Fruit fly (Drosophila melanogaster) whole organism, embryonic: ENCODE measurements around the gene sun.

ENCODE experiments used
- CG1024 ChIP-seq: fragments of 200-800 bp; sonication (Bioruptor generic); IDR thresholded peaks from 2 replicates; pipeline ENCODE4 v1.3.6; 2022; ENCODE audit warnings: missing biosample characterization, missing genetic modification characterization
- CG12071 ChIP-seq: fragments of 200-800 bp; sonication (Bioruptor generic); optimal IDR thresholded peaks from 3 replicates; lab custom pipeline; 2018; ENCODE audit warnings: missing biosample characterization, mild to moderate bottlenecking, missing genetic modification characterization
- CG12942 ChIP-seq: fragments of 200-800 bp; sonication (Bioruptor generic); optimal IDR thresholded peaks from 3 replicates; lab custom pipeline; 2016; ENCODE audit warnings: missing biosample characterization, missing genetic modification characterization
- CG13624 ChIP-seq: fragments of 200-800 bp; sonication (Bioruptor generic); optimal IDR thresholded peaks from 2 replicates; lab custom pipeline; 2016; ENCODE audit warnings: missing biosample characterization, missing genetic modification characterization
- CG15011 ChIP-seq: fragments of 200-800 bp; sonication (Bioruptor generic); optimal IDR thresholded peaks from 3 replicates; lab custom pipeline; 2018; ENCODE audit warnings: missing biosample characterization, mild to moderate bottlenecking, missing genetic modification characterization
- CG15479 ChIP-seq: fragments of 200-800 bp; sonication (Bioruptor generic); optimal IDR thresholded peaks from 3 replicates; lab custom pipeline; 2019; ENCODE audit warnings: missing biosample characterization, mild to moderate bottlenecking, missing genetic modification characterization, moderate library complexity
- CG16813 ChIP-seq: fragments of 200-800 bp; sonication (Bioruptor generic); IDR thresholded peaks from 3 replicates; pipeline ENCODE4 v1.3.6; 2022; ENCODE audit warnings: missing biosample characterization, missing genetic modification characterization; ENCODE audit not compliant: partially characterized antibody
- CG17186 ChIP-seq: fragments of 200-800 bp; sonication (Bioruptor generic); optimal IDR thresholded peaks from 3 replicates; lab custom pipeline; 2017; ENCODE audit warnings: missing biosample characterization, missing genetic modification reagents, missing genetic modification characterization
- CG17802 ChIP-seq: fragments of 200-800 bp; sonication (Bioruptor generic); optimal IDR thresholded peaks from 2 replicates; lab custom pipeline; 2018; ENCODE audit warnings: missing biosample characterization, mild to moderate bottlenecking, missing genetic modification characterization, moderate library complexity
- CG18619 ChIP-seq: fragments of 200-800 bp; sonication (Bioruptor generic); optimal IDR thresholded peaks from 3 replicates; lab custom pipeline; 2017; ENCODE audit warnings: missing biosample characterization, mild to moderate bottlenecking, missing genetic modification characterization
- CG18764 ChIP-seq: fragments of 200-800 bp; sonication (Bioruptor generic); optimal IDR thresholded peaks from 3 replicates; lab custom pipeline; 2016; ENCODE audit warnings: missing biosample characterization, missing genetic modification characterization
- CG2129 ChIP-seq: fragments of 200-800 bp; sonication (Bioruptor generic); IDR thresholded peaks from 2 replicates; pipeline ENCODE4 v1.3.6; 2022; ENCODE audit warnings: missing biosample characterization, missing genetic modification characterization; ENCODE audit not compliant: partially characterized antibody
- CG2875 ChIP-seq: fragments of 200-800 bp; sonication (Bioruptor generic); optimal IDR thresholded peaks from 2 replicates; lab custom pipeline; 2017; ENCODE audit warnings: missing biosample characterization, mild to moderate bottlenecking, missing genetic modification characterization, missing genetic modification reagents
- CG31365 ChIP-seq: fragments of 200-800 bp; sonication (Bioruptor generic); optimal IDR thresholded peaks from 2 replicates; lab custom pipeline; 2018; ENCODE audit warnings: missing biosample characterization, mild to moderate bottlenecking, missing genetic modification characterization
- CG33213 ChIP-seq: fragments of 200-800 bp; sonication (Bioruptor generic); optimal IDR thresholded peaks from 3 replicates; lab custom pipeline; 2016; ENCODE audit warnings: missing biosample characterization, missing genetic modification characterization
- CG34422 ChIP-seq: fragments of 200-800 bp; sonication (Bioruptor generic); IDR thresholded peaks from 3 replicates; pipeline ENCODE4 v1.3.6; 2022; ENCODE audit warnings: missing biosample characterization, missing genetic modification characterization
- CG4617 ChIP-seq: fragments of 200-800 bp; sonication (Bioruptor generic); optimal IDR thresholded peaks from 3 replicates; lab custom pipeline; 2016; ENCODE audit warnings: missing biosample characterization, missing genetic modification characterization, borderline replicate concordance
- CG6175 ChIP-seq: fragments of 200-800 bp; sonication (Bioruptor generic); IDR thresholded peaks from 3 replicates; pipeline ENCODE4 v1.3.6; 2022; ENCODE audit warnings: missing biosample characterization, missing genetic modification characterization
- CG7786 ChIP-seq: fragments of 200-800 bp; sonication (Bioruptor generic); optimal IDR thresholded peaks from 2 replicates; lab custom pipeline; 2016; ENCODE audit warnings: missing biosample characterization, missing genetic modification characterization
- CG8290 ChIP-seq, 3 experiments: fragments of 200-800 bp; sonication (Bioruptor generic); optimal IDR thresholded peaks; 2 replicates each; lab custom pipeline; 2016 to 2019; ENCODE audit warnings: missing biosample characterization in 3 of 3, missing genetic modification characterization in 3 of 3, mild to moderate bottlenecking in 2 of 3, moderate library complexity in 1 of 3
- CG9437 ChIP-seq: fragments of 200-800 bp; sonication (Bioruptor generic); optimal IDR thresholded peaks from 2 replicates; lab custom pipeline; 2018; ENCODE audit warnings: missing biosample characterization, mild to moderate bottlenecking, missing genetic modification characterization
- CG9727 ChIP-seq: fragments of 200-800 bp; sonication (Bioruptor generic); optimal IDR thresholded peaks from 3 replicates; lab custom pipeline; 2017; ENCODE audit warnings: missing biosample characterization, mild to moderate bottlenecking, missing genetic modification characterization
- CG9876 ChIP-seq: fragments of 200-800 bp; sonication (Bioruptor generic); optimal IDR thresholded peaks from 2 replicates; lab custom pipeline; 2016; ENCODE audit warnings: missing biosample characterization, missing genetic modification characterization
- CrebB ChIP-seq: fragments of 200-800 bp; sonication (Bioruptor generic); optimal IDR thresholded peaks from 3 replicates; lab custom pipeline; 2018; ENCODE audit warnings: missing biosample characterization, mild to moderate bottlenecking, missing genetic modification characterization
- Dad ChIP-seq: fragments of 200-800 bp; sonication (Bioruptor generic); optimal IDR thresholded peaks from 3 replicates; lab custom pipeline; 2016; ENCODE audit warnings: missing biosample characterization, missing genetic modification characterization
- Dll ChIP-seq: fragments of 200-800 bp; sonication (Bioruptor generic); IDR thresholded peaks from 4 replicates; pipeline ENCODE4 v1.3.6; 2022; ENCODE audit warnings: missing biosample characterization, missing genetic modification characterization; ENCODE audit not compliant: partially characterized antibody
- Drgx ChIP-seq: fragments of 200-800 bp; sonication (Bioruptor generic); IDR thresholded peaks from 2 replicates; pipeline ENCODE4 v1.3.6; 2022; ENCODE audit warnings: missing biosample characterization, missing genetic modification characterization
- Fer1 ChIP-seq: fragments of 200-800 bp; sonication (Bioruptor generic); optimal IDR thresholded peaks from 2 replicates; lab custom pipeline; 2017; ENCODE audit warnings: missing biosample characterization, mild to moderate bottlenecking, missing genetic modification characterization
- Fer3 ChIP-seq: fragments of 200-800 bp; sonication (Bioruptor generic); optimal IDR thresholded peaks from 2 replicates; lab custom pipeline; 2018; ENCODE audit warnings: missing biosample characterization, mild to moderate bottlenecking, missing genetic modification characterization, moderate library complexity
- Gug ChIP-seq: fragments of 200-800 bp; sonication (Bioruptor generic); IDR thresholded peaks from 4 replicates; pipeline ENCODE4 v1.3.6; 2022; ENCODE audit warnings: missing biosample characterization, missing genetic modification characterization
- HLH4C ChIP-seq: fragments of 200-800 bp; sonication (Bioruptor generic); IDR thresholded peaks from 3 replicates; pipeline ENCODE4 v1.3.6; 2022; ENCODE audit warnings: missing biosample characterization, missing genetic modification characterization; ENCODE audit not compliant: partially characterized antibody
- Med ChIP-seq: fragments of 200-800 bp; sonication (Bioruptor generic); peaks from one replicate; lab custom pipeline; 2016; ENCODE audit warnings: missing biosample characterization, missing genetic modification characterization, mild to moderate bottlenecking, inconsistent platforms, moderate library complexity
- NFAT ChIP-seq: fragments of 200-800 bp; sonication (Bioruptor generic); IDR thresholded peaks from 2 replicates; pipeline ENCODE4 v1.3.6; 2022; ENCODE audit warnings: missing biosample characterization, missing genetic modification characterization
- Pdp1 ChIP-seq, 2 experiments: fragments of 200-800 bp; sonication (Bioruptor generic); optimal IDR thresholded peaks; 3 replicates each; lab custom pipeline; 2016; ENCODE audit warnings: missing biosample characterization in 2 of 2, missing genetic modification characterization in 2 of 2, mild to moderate bottlenecking in 1 of 2, moderate library complexity in 1 of 2
- Sin3A ChIP-seq: fragments of >200 bp; optimal IDR thresholded peaks from 2 replicates; lab custom pipeline; 2018
- TFAM ChIP-seq: fragments of 200-800 bp; sonication (Bioruptor generic); optimal IDR thresholded peaks from 2 replicates; lab custom pipeline; 2017; ENCODE audit warnings: missing biosample characterization, missing genetic modification characterization, inconsistent platforms
- br ChIP-seq: fragments of >200 bp; optimal IDR thresholded peaks from 2 replicates; lab custom pipeline; 2017
- esg ChIP-seq: fragments of 200-800 bp; sonication (Bioruptor generic); conservative IDR thresholded peaks from 2 replicates; pipeline ENCODE4 v1.3.6; 2022; ENCODE audit warnings: missing biosample characterization, missing genetic modification characterization
- gcm2 ChIP-seq: fragments of 200-800 bp; sonication (Bioruptor generic); optimal IDR thresholded peaks from 2 replicates; lab custom pipeline; 2016; ENCODE audit warnings: missing biosample characterization, missing genetic modification characterization
- inv ChIP-seq: fragments of 200-800 bp; sonication (Bioruptor generic); IDR thresholded peaks from 2 replicates; pipeline ENCODE4 v1.3.6; 2022; ENCODE audit warnings: missing biosample characterization, missing genetic modification characterization; ENCODE audit not compliant: partially characterized antibody
- klu ChIP-seq: fragments of 200-800 bp; sonication (Bioruptor generic); IDR thresholded peaks from 2 replicates; pipeline ENCODE4 v1.3.6; 2022; ENCODE audit warnings: missing biosample characterization, missing genetic modification characterization
- mirr ChIP-seq: fragments of 200-800 bp; sonication (Bioruptor generic); optimal IDR thresholded peaks from 3 replicates; lab custom pipeline; 2018; ENCODE audit warnings: missing biosample characterization, mild to moderate bottlenecking, missing genetic modification characterization
- odd ChIP-seq: fragments of 200-800 bp; sonication (Bioruptor generic); optimal IDR thresholded peaks from 2 replicates; lab custom pipeline; 2017; ENCODE audit warnings: missing biosample characterization, mild to moderate bottlenecking, missing genetic modification characterization
- pho ChIP-seq: fragments of 200-800 bp; sonication (Bioruptor generic); optimal IDR thresholded peaks from 2 replicates; lab custom pipeline; 2016; ENCODE audit warnings: missing biosample characterization, missing genetic modification characterization
- stwl ChIP-seq: fragments of 200-800 bp; sonication (Bioruptor generic); optimal IDR thresholded peaks from 3 replicates; lab custom pipeline; 2018; ENCODE audit warnings: missing biosample characterization, mild to moderate bottlenecking, missing genetic modification characterization, moderate library complexity
- wdn ChIP-seq: fragments of 200-800 bp; sonication (Bioruptor generic); IDR thresholded peaks from 2 replicates; pipeline ENCODE4 v1.3.6; 2022; ENCODE audit warnings: missing biosample characterization, missing genetic modification characterization
- zf30C ChIP-seq: fragments of 200-800 bp; sonication (Bioruptor generic); optimal IDR thresholded peaks from 3 replicates; lab custom pipeline; 2018; ENCODE audit warnings: missing biosample characterization, mild to moderate bottlenecking, missing genetic modification characterization

The sun gene

dm6 chrX:15869843-15870242, 20.8 kb upstream of the sun start, which contains the start of gene CG16952 (continued):
- TF ChIP-seq CG33213 (GFP tag; lab: Kevin White, UChicago) = peak; percentile 3
- peak; percentile 89 for TF ChIP-seq inv (GFP tag; lab: Robert Waterston, UW)
- no peak for TF ChIP-seq Gug (GFP tag; lab: Robert Waterston, UW)
- TF ChIP-seq CG18619 = no peak
- TF ChIP-seq CG1024 (GFP tag; lab: Robert Waterston, UW) = no peak
- peak; percentile 12 for TF ChIP-seq CG9727 (GFP tag; lab: Kevin White, UChicago)
- no peak for TF ChIP-seq CG7786 (GFP tag; lab: Kevin White, UChicago)
- peak; percentile 31 for TF ChIP-seq CG17186
- peak; percentile 31 for TF ChIP-seq CG17802 (tag; lab: Kevin White, UChicago)
- no peak for TF ChIP-seq klu (GFP tag; lab: Robert Waterston, UW)
- peak in 1 of 2 experiments; percentile 91 for TF ChIP-seq Pdp1 (GFP tag; optimal IDR thresholded peaks at IDR 0.05; lab: Kevin White, UChicago)
- no peak for TF ChIP-seq zf30C (GFP tag; lab: Kevin White, UChicago)
- no peak for TF ChIP-seq gcm2 (GFP tag; lab: Kevin White, UChicago)
- peak; percentile 94 for TF ChIP-seq Dll
- TF ChIP-seq Med = peak; percentile 66
- no peak for TF ChIP-seq Dad (GFP tag; lab: Kevin White, UChicago)
- TF ChIP-seq CG15011 (GFP tag; lab: Kevin White, UChicago) = no peak
- peak; percentile 80 for TF ChIP-seq CG2129 (GFP tag; lab: Robert Waterston, UW)
- TF ChIP-seq stwl (tag; lab: Kevin White, UChicago) = peak; percentile 76
- peak; percentile 96 for TF ChIP-seq HLH4C (GFP tag; lab: Robert Waterston, UW)
- no peak for TF ChIP-seq wdn (GFP tag; lab: Robert Waterston, UW)
- TF ChIP-seq CG12942 (GFP tag; lab: Kevin White, UChicago) = no peak
- TF ChIP-seq CG16813 (GFP tag; lab: Robert Waterston, UW) = peak; percentile 93
- no peak for TF ChIP-seq CG9437 (GFP tag; lab: Kevin White, UChicago)
- no peak for TF ChIP-seq CG34422 (GFP tag; lab: Robert Waterston, UW)
- peak; percentile 18 for TF ChIP-seq CG13624 (GFP tag; lab: Kevin White, UChicago)
- peak; percentile 23 for TF ChIP-seq Sin3A (lab: Kevin White, UChicago)
- TF ChIP-seq CG2875 (GFP tag; lab: Kevin White, UChicago) = no peak
- peak; percentile 27 for TF ChIP-seq pho
- no peak for TF ChIP-seq NFAT
- peak; percentile 49 for TF ChIP-seq CG8290 (GFP tag; optimal IDR thresholded peaks at IDR 0.05; lab: Kevin White, UChicago)
- no peak for TF ChIP-seq CG8290 (tag; optimal IDR thresholded peaks at IDR 0.05; lab: Kevin White, UChicago)
- TF ChIP-seq odd (GFP tag; lab: Kevin White, UChicago) = no peak
- no peak for TF ChIP-seq br (lab: Kevin White, UChicago)
- no peak for TF ChIP-seq Drgx (GFP tag; lab: Robert Waterston, UW)
- TF ChIP-seq CG12071 (GFP tag; lab: Kevin White, UChicago) = no peak
- no peak for TF ChIP-seq CrebB (tag; lab: Kevin White, UChicago)
- no peak for TF ChIP-seq CG15479
- TF ChIP-seq CG31365 (tag; lab: Kevin White, UChicago) = no peak
- no peak for TF ChIP-seq CG18764 (GFP tag; lab: Kevin White, UChicago)
- TF ChIP-seq mirr (GFP tag; lab: Kevin White, UChicago) = no peak
- TF ChIP-seq esg (GFP tag; lab: Robert Waterston, UW) = no peak
- no peak for TF ChIP-seq TFAM
- no peak for TF ChIP-seq Fer3 (tag; lab: Kevin White, UChicago)
- no peak for TF ChIP-seq CG6175 (GFP tag; lab: Robert Waterston, UW)
- TF ChIP-seq CG9876 (GFP tag; lab: Kevin White, UChicago) = no peak
- peak; percentile 26 for TF ChIP-seq CG4617 (GFP tag; lab: Kevin White, UChicago)
- no peak for TF ChIP-seq Fer1 (GFP tag; lab: Kevin White, UChicago)
